Worm (Caenorhabditis elegans): Measurements from ENCODE around the gene T05A1.5.

The T05A1.5 gene

DNA sequence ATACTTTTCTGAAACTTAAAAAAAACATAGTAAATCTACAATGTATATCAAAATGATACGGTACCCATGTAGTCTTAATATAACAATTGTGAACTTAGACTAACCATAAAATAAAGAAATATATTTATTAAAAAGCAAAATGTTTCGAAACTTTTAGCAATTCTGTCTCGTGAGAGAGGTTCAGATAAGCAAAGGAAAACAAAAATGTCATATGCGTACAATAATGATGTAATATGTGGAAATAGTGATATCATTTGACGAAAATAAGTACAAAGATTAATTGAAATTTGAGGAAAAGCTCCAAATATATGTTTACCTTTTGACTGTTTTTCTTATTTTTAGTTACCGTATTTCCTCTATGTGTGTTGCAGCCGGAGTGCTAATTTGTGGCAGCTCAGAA, 32.0 kb upstream of the T05A1.5 start:
- TF ChIP-seq dve-1 (tag; optimal IDR thresholded peaks at IDR 0.05; ENCODE audit: insufficient read depth) (peak; percentile 40), T20F7.1 (GFP tag; optimal IDR thresholded peaks at IDR 0.05) (peak; percentile 55), daf-16 (GFP tag; optimal IDR thresholded peaks at IDR 0.05) (no peak), daf-16 (tag; optimal IDR thresholded peaks at IDR 0.05) (peak; percentile 72), lin-29 (GFP tag; IDR thresholded peaks at IDR 0.05) (no peak), ztf-7 (tag; optimal IDR thresholded peaks at IDR 0.05) (peak; percentile 94), vab-7 (GFP tag; IDR thresholded peaks at IDR 0.05) (no peak), zip-2 (tag; optimal IDR thresholded peaks at IDR 0.05) (peak; percentile 76), fkh-10 (GFP tag; optimal IDR thresholded peaks at IDR 0.05) (no peak), hlh-30 (tag; optimal IDR thresholded peaks at IDR 0.05; ENCODE audit: insufficient read depth) (peak; percentile 10), mep-1 (tag; optimal IDR thresholded peaks at IDR 0.05) (peak; percentile 3), nhr-77 (tag; optimal IDR thresholded peaks at IDR 0.05) (peak; percentile 15), snpc-1.2 (GFP tag; IDR thresholded peaks at IDR 0.05) (no peak), dmd-6 (GFP tag; IDR thresholded peaks at IDR 0.05) (no peak), hif-1 (tag; optimal IDR thresholded peaks at IDR 0.05) (peak in 1 of 2 experiments; percentile 40), F26F4.8 (GFP tag; conservative IDR thresholded peaks at IDR 0.05) (no peak), gei-8 (GFP tag; optimal IDR thresholded peaks at IDR 0.05) (no peak), nhr-25 (tag; optimal IDR thresholded peaks at IDR 0.05; ENCODE audit: borderline replicate concordance, insufficient read depth) (no peak), skn-1 (tag; optimal IDR thresholded peaks at IDR 0.05) (no peak), lsy-2 (tag; optimal IDR thresholded peaks at IDR 0.05) (peak in 1 of 2 experiments; percentile 25), nhr-28 (tag; optimal IDR thresholded peaks at IDR 0.05) (peak; percentile 14)

- TF ChIP-seq egl-43 (GFP tag; IDR thresholded peaks at IDR 0.05) (no peak), dmd-6 (GFP tag; IDR thresholded peaks at IDR 0.05) (peak; percentile 36), mxl-2 (GFP tag; conservative IDR thresholded peaks at IDR 0.05) (no peak), nhr-28 (tag; optimal IDR thresholded peaks at IDR 0.05) (peak; percentile 56), mdl-1 (tag; optimal IDR thresholded peaks at IDR 0.05) (peak in 1 of 2 experiments; percentile 74), nhr-77 (tag; optimal IDR thresholded peaks at IDR 0.05) (peak; percentile 19), lsy-2 (tag; optimal IDR thresholded peaks at IDR 0.05) (peak in 1 of 2 experiments; percentile 37), dve-1 (tag; optimal IDR thresholded peaks at IDR 0.05; ENCODE audit: insufficient read depth) (peak; percentile 34), hlh-30 (tag; optimal IDR thresholded peaks at IDR 0.05; ENCODE audit: insufficient read depth) (peak; percentile 53), cey-2 (tag; optimal IDR thresholded peaks at IDR 0.05; ENCODE audit: borderline replicate concordance, insufficient read depth) (peak; percentile 20), mxl-3 (GFP tag; optimal IDR thresholded peaks at IDR 0.05) (no peak), hlh-11 (tag; optimal IDR thresholded peaks at IDR 0.05) (peak; percentile 50), unc-62 (GFP tag; optimal IDR thresholded peaks at IDR 0.05 in 1 of 2) (peak in 1 of 2 experiments; percentile 88), unc-62 (tag; optimal IDR thresholded peaks at IDR 0.05) (no peak)
Observed at ce11 chrIV:9516831-9517230, 29.3 kb upstream of the T05A1.5 start, which contains the start of gene C33A12.19. C33A12.19 (plus strand) TSS chrIV:9516999.

DNA sequence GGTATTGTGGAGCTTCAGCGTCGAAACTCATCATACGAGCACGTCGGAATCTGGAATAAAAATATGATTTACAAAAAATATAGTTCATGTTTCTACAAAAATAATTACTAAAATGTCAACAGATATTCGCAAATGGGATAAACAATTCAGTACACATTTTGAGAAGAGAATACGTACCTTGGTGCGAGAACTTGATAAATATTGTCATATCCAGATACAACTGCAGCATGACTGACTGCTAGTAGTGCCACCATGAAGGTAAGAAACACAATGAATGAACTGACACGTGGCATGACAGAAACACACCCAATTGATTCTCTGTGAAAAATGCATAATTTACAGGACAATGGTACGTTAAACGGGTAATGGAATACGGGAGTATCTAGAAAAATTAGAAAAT, 27.5 kb upstream of the T05A1.5 start, which contains the start of gene nlp-35:
nlp-35 (minus strand) TSS at position 319 of the 400 bp plus-strand sequence.
- no peak for TF ChIP-seq T20F7.1 (GFP tag; optimal IDR thresholded peaks at IDR 0.05)
- no peak for TF ChIP-seq nhr-76 (tag; optimal IDR thresholded peaks at IDR 0.05)
- 0 out of 2 replicates have a peak, but pooled peaks have one; percentile 63 for TF ChIP-seq zfp-3 (GFP tag; conservative IDR thresholded peaks at IDR 0.05)
- 0 out of 2 replicates have a peak, but pooled peaks have one; percentile 52 for TF ChIP-seq mdt-29 (GFP tag; IDR thresholded peaks at IDR 0.05)
- TF ChIP-seq dmd-9 (GFP tag; IDR thresholded peaks at IDR 0.05): no peak

ce11 chrIV:9520629-9521028, 25.5 kb upstream of the T05A1.5 start:
- no peak for TF ChIP-seq F10B5.3 (tag; optimal IDR thresholded peaks at IDR 0.05)
- no peak for TF ChIP-seq egl-43 (GFP tag; IDR thresholded peaks at IDR 0.05)
- TF ChIP-seq lir-3 (tag; optimal IDR thresholded peaks at IDR 0.05): no peak
- no peak for TF ChIP-seq mxl-2 (GFP tag; conservative IDR thresholded peaks at IDR 0.05)
- no peak for TF ChIP-seq F26F4.8 (GFP tag; conservative IDR thresholded peaks at IDR 0.05)
- TF ChIP-seq nhr-237 (tag; optimal IDR thresholded peaks at IDR 0.05): no peak
- no peak for TF ChIP-seq zag-1 (tag; optimal IDR thresholded peaks at IDR 0.05)
- no peak for TF ChIP-seq nhr-41 (GFP tag; IDR thresholded peaks at IDR 0.05)
- TF ChIP-seq daf-8 (GFP tag; IDR thresholded peaks at IDR 0.05): no peak
- no peak for TF ChIP-seq gei-8 (GFP tag; optimal IDR thresholded peaks at IDR 0.05)
- no peak for TF ChIP-seq nhr-48 (tag; optimal IDR thresholded peaks at IDR 0.05)
